Worm (Caenorhabditis elegans): ENCODE results near the gene K02F6.4.

- TF ChIP-seq dao-5 (tag; optimal IDR thresholded peaks at IDR 0.05) (no peak), him-1 (tag; optimal IDR thresholded peaks at IDR 0.05) (no peak), W03F9.2 (tag; optimal IDR thresholded peaks at IDR 0.05) (no peak)
Observed at ce11 chrII:2545925-2546324, 7.6 kb downstream of the K02F6.4 start, which contains the start of gene K02F6.3.

Measured in whole organism, L4/young adult.